Worm (Caenorhabditis elegans) whole organism, L4 larva: Measurements from ENCODE around the gene inx-1.

ENCODE experiments used
- R02D3.7 ChIP-seq: fragments of 150-350 bp; sonication (generic microtip); optimal IDR thresholded peaks from 3 replicates; lab custom pipeline; 2014; ENCODE audit warnings: missing biosample characterization, missing genetic modification characterization
- ama-1 ChIP-seq: fragments of 150-350 bp; optimal IDR thresholded peaks from 2 replicates; lab custom pipeline; 2014; ENCODE audit warnings: inconsistent platforms, mixed read lengths
- ceh-82 ChIP-seq: sonication (generic microtip); optimal IDR thresholded peaks from 2 replicates; lab custom pipeline; 2017; ENCODE audit warnings: missing biosample characterization, missing genetic modification characterization
- ces-1 ChIP-seq: fragments of 150-350 bp; sonication (generic microtip); optimal IDR thresholded peaks from 4 replicates; lab custom pipeline; 2014; ENCODE audit warnings: missing biosample characterization, missing genetic modification reagents, missing genetic modification characterization
- egl-27 ChIP-seq: sonication (generic microtip); optimal IDR thresholded peaks from 3 replicates; lab custom pipeline; 2017; ENCODE audit warnings: missing biosample characterization, missing genetic modification reagents, missing genetic modification characterization
- fkh-10 ChIP-seq: fragments of 150-350 bp; optimal IDR thresholded peaks from 2 replicates; lab custom pipeline; 2014; ENCODE audit warnings: missing biosample characterization, missing genetic modification reagents, missing genetic modification characterization
- fos-1 ChIP-seq: fragments of 150-350 bp; optimal IDR thresholded peaks from 2 replicates; lab custom pipeline; 2014; ENCODE audit warnings: missing biosample characterization, missing genetic modification characterization
- lin-13 ChIP-seq: fragments of 150-350 bp; optimal IDR thresholded peaks from 2 replicates; lab custom pipeline; 2014; ENCODE audit warnings: missing biosample characterization, missing genetic modification reagents, missing genetic modification characterization
- mdl-1 ChIP-seq, 2 experiments: fragments of 150-350 bp in 1 of 2; sonication (generic microtip) in 1 of 2; optimal IDR thresholded peaks; 2 replicates each; lab custom pipeline; 2014 to 2017; ENCODE audit warnings: missing biosample characterization in 2 of 2, missing genetic modification characterization in 2 of 2
- nhr-11 ChIP-seq: fragments of 150-350 bp; optimal IDR thresholded peaks from 2 replicates; lab custom pipeline; 2014; ENCODE audit warnings: missing biosample characterization, missing genetic modification characterization
- nhr-111 ChIP-seq: fragments of 200-800 bp; sonication (Bioruptor generic); optimal IDR thresholded peaks from 2 replicates; lab custom pipeline; 2018; ENCODE audit warnings: mild to moderate bottlenecking, missing genetic modification characterization, missing compliant biosample characterization
- unc-39 ChIP-seq: sonication (generic microtip); optimal IDR thresholded peaks from 2 replicates; lab custom pipeline; 2017; ENCODE audit warnings: missing biosample characterization, missing genetic modification characterization

DNA sequence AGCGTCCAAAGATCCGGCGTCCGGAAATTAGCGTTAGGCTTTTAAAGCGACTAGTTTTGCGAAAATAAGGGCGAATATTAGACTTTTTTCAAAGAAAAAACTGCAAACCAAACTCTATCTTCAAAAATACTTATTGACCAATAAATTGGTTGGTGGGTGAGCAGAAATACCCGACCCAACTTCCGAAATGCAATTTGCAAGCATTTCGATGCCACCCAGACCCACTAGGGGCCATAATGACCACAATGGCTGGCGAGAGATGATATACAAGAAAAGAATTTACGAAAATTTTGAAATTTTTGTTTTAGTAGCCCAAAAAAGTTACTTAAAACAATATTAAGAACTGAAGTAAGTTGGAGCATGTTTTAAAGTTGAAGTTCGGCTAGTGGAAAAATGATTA lies 13.9 kb upstream of the inx-1 start:
- TF ChIP-seq lin-13 (no peak), nhr-11 (tag; lab: Kevin White, UChicago) (no peak), ceh-82 (tag; lab: Kevin White, UChicago) (no peak), R02D3.7 (tag; lab: Kevin White, UChicago) (no peak), egl-27 (no peak), fkh-10 (no peak), mdl-1 (tag; optimal IDR thresholded peaks at IDR 0.05; lab: Kevin White, UChicago) (no peak), fos-1 (tag; lab: Kevin White, UChicago) (no peak), unc-39 (tag; lab: Kevin White, UChicago) (no peak), nhr-111 (GFP tag; lab: Kevin White, UChicago) (no peak), ces-1 (no peak), ama-1 (lab: Kevin White, UChicago) (no peak)
